Fruit fly (Drosophila melanogaster) whole organism, embryonic: ENCODE measurements around the gene sage.

Experiments used
- Atf6 ChIP-seq: fragments of 200-800 bp; sonication (Bioruptor generic); IDR thresholded peaks from 2 replicates; pipeline ENCODE4 v1.3.6; 2022; ENCODE audit warnings: missing biosample characterization, missing genetic modification characterization
- Awh ChIP-seq: fragments of 200-800 bp; sonication (Bioruptor generic); IDR thresholded peaks from 2 replicates; pipeline ENCODE4, ENCODE4 v1.3.6; 2022; ENCODE audit warnings: missing biosample characterization, missing genetic modification characterization
- CG11398 ChIP-seq: fragments of 200-800 bp; sonication (Bioruptor generic); optimal IDR thresholded peaks from 2 replicates; lab custom pipeline; 2016; ENCODE audit warnings: missing biosample characterization, missing genetic modification characterization
- CG11723 ChIP-seq: fragments of 200-800 bp; sonication (Bioruptor generic); optimal IDR thresholded peaks from 2 replicates; lab custom pipeline; 2017; ENCODE audit warnings: missing biosample characterization, mild to moderate bottlenecking, missing genetic modification characterization
- CG12071 ChIP-seq: fragments of 200-800 bp; sonication (Bioruptor generic); optimal IDR thresholded peaks from 3 replicates; lab custom pipeline; 2018; ENCODE audit warnings: missing biosample characterization, mild to moderate bottlenecking, missing genetic modification characterization
- CG12155 ChIP-seq: fragments of 200-800 bp; sonication (Bioruptor generic); optimal IDR thresholded peaks from 3 replicates; lab custom pipeline; 2016; ENCODE audit warnings: missing biosample characterization, missing genetic modification characterization
- CG14441 ChIP-seq: fragments of 200-800 bp; sonication (Bioruptor generic); IDR thresholded peaks from 2 replicates; pipeline ENCODE4 v1.3.6; 2022; ENCODE audit warnings: missing biosample characterization, missing genetic modification characterization
- CG14710 ChIP-seq: fragments of 200-800 bp; sonication (Bioruptor generic); optimal IDR thresholded peaks from 3 replicates; lab custom pipeline; 2019; ENCODE audit warnings: missing biosample characterization, mild to moderate bottlenecking, missing genetic modification characterization, moderate library complexity
- CG1529 ChIP-seq: fragments of 200-800 bp; sonication (Bioruptor generic); optimal IDR thresholded peaks from 3 replicates; lab custom pipeline; 2018; ENCODE audit warnings: missing biosample characterization, missing genetic modification characterization
- CG16813 ChIP-seq: fragments of 200-800 bp; sonication (Bioruptor generic); IDR thresholded peaks from 3 replicates; pipeline ENCODE4 v1.3.6; 2022; ENCODE audit warnings: missing biosample characterization, missing genetic modification characterization; ENCODE audit not compliant: partially characterized antibody
- CG16815 ChIP-seq: fragments of 200-800 bp; sonication (Bioruptor generic); optimal IDR thresholded peaks from 3 replicates; lab custom pipeline; 2017; ENCODE audit warnings: missing biosample characterization, mild to moderate bottlenecking, missing genetic modification characterization
- CG17385 ChIP-seq: fragments of 200-800 bp; sonication (Bioruptor generic); optimal IDR thresholded peaks from 3 replicates; lab custom pipeline; 2018; ENCODE audit warnings: missing biosample characterization, mild to moderate bottlenecking, missing genetic modification characterization
- CG17612 ChIP-seq: fragments of 200-800 bp; sonication (Bioruptor generic); IDR thresholded peaks from 2 replicates; pipeline ENCODE4 v1.3.6; 2022; ENCODE audit warnings: missing biosample characterization, missing genetic modification characterization
- CG2120 ChIP-seq: fragments of 200-800 bp; sonication (Bioruptor generic); optimal IDR thresholded peaks from 3 replicates; lab custom pipeline; 2016; ENCODE audit warnings: missing biosample characterization, missing genetic modification characterization
- CG2199 ChIP-seq: fragments of 200-800 bp; sonication (Bioruptor generic); IDR thresholded peaks from 3 replicates; pipeline ENCODE4 v1.3.6; 2022; ENCODE audit warnings: missing biosample characterization, missing genetic modification characterization
- CG3838 ChIP-seq: fragments of 200-800 bp; sonication (Bioruptor generic); optimal IDR thresholded peaks from 3 replicates; lab custom pipeline; 2016; ENCODE audit warnings: missing biosample characterization, missing genetic modification characterization
- CG3995 ChIP-seq: fragments of 200-800 bp; sonication (Bioruptor generic); optimal IDR thresholded peaks from 3 replicates; lab custom pipeline; 2016; ENCODE audit warnings: missing biosample characterization, missing genetic modification characterization
- CG4854 ChIP-seq: fragments of 200-800 bp; sonication (Bioruptor generic); optimal IDR thresholded peaks from 2 replicates; lab custom pipeline; 2016; ENCODE audit warnings: missing biosample characterization, missing genetic modification characterization, inconsistent platforms
- CG7963 ChIP-seq: fragments of 200-800 bp; sonication (Bioruptor generic); IDR thresholded peaks from 3 replicates; pipeline ENCODE4 v1.3.6; 2022; ENCODE audit warnings: missing biosample characterization, missing genetic modification characterization; ENCODE audit not compliant: partially characterized antibody
- CG9797 ChIP-seq: fragments of 200-800 bp; sonication (Bioruptor generic); optimal IDR thresholded peaks from 3 replicates; lab custom pipeline; 2018; ENCODE audit warnings: missing biosample characterization, mild to moderate bottlenecking, missing genetic modification characterization
- CoRest ChIP-seq: fragments of 200-800 bp; sonication (Bioruptor generic); optimal IDR thresholded peaks from 3 replicates; lab custom pipeline; 2018; ENCODE audit warnings: missing biosample characterization, mild to moderate bottlenecking, missing genetic modification characterization, moderate library complexity
- CrebB ChIP-seq: fragments of 200-800 bp; sonication (Bioruptor generic); optimal IDR thresholded peaks from 3 replicates; lab custom pipeline; 2018; ENCODE audit warnings: missing biosample characterization, mild to moderate bottlenecking, missing genetic modification characterization
- D19A ChIP-seq: fragments of 200-800 bp; optimal IDR thresholded peaks from 3 replicates; lab custom pipeline; 2019; ENCODE audit warnings: missing biosample characterization, mild to moderate bottlenecking, missing genetic modification characterization, moderate library complexity
- Dbx ChIP-seq: fragments of 200-800 bp; sonication (Bioruptor generic); IDR thresholded peaks from 3 replicates; pipeline ENCODE4 v1.3.6; 2022; ENCODE audit warnings: missing biosample characterization, missing genetic modification characterization
- Dek ChIP-seq: fragments of 200-800 bp; sonication (Bioruptor generic); optimal IDR thresholded peaks from 3 replicates; lab custom pipeline; 2019; ENCODE audit warnings: missing biosample characterization, mild to moderate bottlenecking, missing genetic modification characterization, moderate library complexity
- Doc2 ChIP-seq: fragments of 200-800 bp; sonication (Bioruptor generic); IDR thresholded peaks from 2 replicates; pipeline ENCODE4 v1.3.6; 2022; ENCODE audit warnings: missing biosample characterization, missing genetic modification characterization
- E2f2 ChIP-seq: fragments of 200-800 bp; sonication (Bioruptor generic); IDR thresholded peaks from 2 replicates; pipeline ENCODE4 v1.3.6; 2022; ENCODE audit warnings: missing biosample characterization, missing genetic modification characterization
- Ets65A ChIP-seq: fragments of 200-800 bp; sonication (Bioruptor generic); peaks from one replicate; lab custom pipeline; 2016; ENCODE audit warnings: missing biosample characterization, missing genetic modification characterization
- Gsc ChIP-seq: fragments of 200-800 bp; sonication (Bioruptor generic); IDR thresholded peaks from 2 replicates; pipeline ENCODE4 v1.3.6; 2022; ENCODE audit warnings: missing biosample characterization, missing genetic modification characterization
- Gug ChIP-seq: fragments of 200-800 bp; sonication (Bioruptor generic); IDR thresholded peaks from 4 replicates; pipeline ENCODE4 v1.3.6; 2022; ENCODE audit warnings: missing biosample characterization, missing genetic modification characterization
- H2.0 ChIP-seq: fragments of 200-800 bp; sonication (Bioruptor generic); IDR thresholded peaks from 2 replicates; pipeline ENCODE4 v1.3.6; 2022; ENCODE audit warnings: missing biosample characterization, missing genetic modification characterization
- HLH54F ChIP-seq: fragments of 200-800 bp; sonication (Bioruptor generic); optimal IDR thresholded peaks from 3 replicates; lab custom pipeline; 2016; ENCODE audit warnings: missing biosample characterization, missing genetic modification characterization
- Hand ChIP-seq: fragments of 200-800 bp; sonication (Bioruptor generic); optimal IDR thresholded peaks from 2 replicates; lab custom pipeline; 2017; ENCODE audit warnings: mild to moderate bottlenecking, missing biosample characterization, missing genetic modification reagents, missing genetic modification characterization
- Kr ChIP-seq: fragments of 200-800 bp; sonication (Bioruptor generic); optimal IDR thresholded peaks from 2 replicates; lab custom pipeline; 2017; ENCODE audit warnings: missing biosample characterization, mild to moderate bottlenecking, missing genetic modification characterization
- MESR4 ChIP-seq: fragments of 200-800 bp; sonication (Bioruptor generic); optimal IDR thresholded peaks from 2 replicates; lab custom pipeline; 2018; ENCODE audit warnings: missing biosample characterization, mild to moderate bottlenecking, missing genetic modification characterization, moderate library complexity
- Side ChIP-seq: fragments of 200-800 bp; sonication (Bioruptor generic); optimal IDR thresholded peaks from 2 replicates; lab custom pipeline; 2016; ENCODE audit warnings: missing biosample characterization, missing genetic modification characterization
- Spps ChIP-seq: fragments of 200-800 bp; sonication (Bioruptor generic); optimal IDR thresholded peaks from 2 replicates; lab custom pipeline; 2018; ENCODE audit warnings: missing biosample characterization, mild to moderate bottlenecking, missing genetic modification characterization
- Vsx1 ChIP-seq: fragments of 200-800 bp; sonication (Bioruptor generic); optimal IDR thresholded peaks from 2 replicates; lab custom pipeline; 2017; ENCODE audit warnings: missing biosample characterization, mild to moderate bottlenecking, missing genetic modification characterization, missing genetic modification reagents
- ato ChIP-seq: fragments of 200-800 bp; sonication (Bioruptor generic); IDR thresholded peaks from 2 replicates; pipeline ENCODE4 v1.3.6; 2022; ENCODE audit warnings: missing biosample characterization, missing genetic modification characterization; ENCODE audit not compliant: partially characterized antibody
- chinmo ChIP-seq: fragments of 200-800 bp; sonication (Bioruptor generic); IDR thresholded peaks from 4 replicates; pipeline ENCODE4 v1.3.6; 2022; ENCODE audit warnings: missing biosample characterization, missing genetic modification characterization; ENCODE audit not compliant: partially characterized antibody
- chn ChIP-seq: fragments of 200-800 bp; sonication (Bioruptor generic); optimal IDR thresholded peaks from 2 replicates; lab custom pipeline; 2016; ENCODE audit warnings: missing biosample characterization, missing genetic modification characterization
- crol ChIP-seq: fragments of 200-800 bp; sonication (Bioruptor generic); IDR thresholded peaks from 2 replicates; pipeline ENCODE4 v1.3.6; 2022; ENCODE audit warnings: missing biosample characterization, missing genetic modification characterization
- exex ChIP-seq: fragments of 200-800 bp; sonication (Bioruptor generic); optimal IDR thresholded peaks from 4 replicates; lab custom pipeline; 2018; ENCODE audit warnings: missing biosample characterization, mild to moderate bottlenecking, missing genetic modification characterization, moderate library complexity
- hbn ChIP-seq: fragments of 200-800 bp; sonication (Bioruptor generic); IDR thresholded peaks from 2 replicates; pipeline ENCODE4 v1.3.6; 2022; ENCODE audit warnings: missing biosample characterization, missing genetic modification characterization; ENCODE audit not compliant: partially characterized antibody
- jigr1 ChIP-seq: fragments of 200-800 bp; sonication (Bioruptor generic); IDR thresholded peaks from 3 replicates; pipeline ENCODE4 v1.3.6; 2022; ENCODE audit warnings: missing biosample characterization, missing genetic modification characterization
- lmd ChIP-seq: fragments of 200-800 bp; sonication (Bioruptor generic); IDR thresholded peaks from 2 replicates; pipeline ENCODE4 v1.3.6; 2022; ENCODE audit warnings: missing biosample characterization, missing genetic modification characterization
- nmo ChIP-seq: fragments of 200-800 bp; sonication (Bioruptor generic); optimal IDR thresholded peaks from 2 replicates; lab custom pipeline; 2018; ENCODE audit warnings: missing biosample characterization, mild to moderate bottlenecking, missing genetic modification characterization, moderate library complexity
- pfk ChIP-seq: fragments of 200-800 bp; sonication (Bioruptor generic); optimal IDR thresholded peaks from 2 replicates; lab custom pipeline; 2018; ENCODE audit warnings: missing biosample characterization, mild to moderate bottlenecking, missing genetic modification characterization, moderate library complexity
- ro ChIP-seq: fragments of 200-800 bp; sonication (Bioruptor generic); IDR thresholded peaks from 2 replicates; pipeline ENCODE4 v1.3.6; 2022; ENCODE audit warnings: missing biosample characterization, missing genetic modification characterization
- sens-2 ChIP-seq: fragments of 200-800 bp; sonication (Bioruptor generic); IDR thresholded peaks from 2 replicates; pipeline ENCODE4 v1.3.6; 2022; ENCODE audit warnings: missing biosample characterization, missing genetic modification characterization
- sisA ChIP-seq: fragments of 200-800 bp; sonication (Bioruptor generic); IDR thresholded peaks from 2 replicates; pipeline ENCODE4 v1.3.6; 2022; ENCODE audit warnings: missing biosample characterization, missing genetic modification characterization
- trh ChIP-seq: fragments of 200-800 bp; sonication (Bioruptor generic); optimal IDR thresholded peaks from 2 replicates; lab custom pipeline; 2016; ENCODE audit warnings: missing biosample characterization, missing genetic modification characterization

Gene sage

dm6 chr3R:9227330-9227729, 36.6 kb downstream of the sage start (continued):
- TF ChIP-seq chinmo (no peak), chn (GFP tag; lab: Kevin White, UChicago) (no peak), CG2120 (peak; percentile 79), CG4854 (no peak), CG12155 (GFP tag; lab: Kevin White, UChicago) (peak; percentile 74), CG11723 (GFP tag; lab: Kevin White, UChicago) (peak; percentile 31), Side (GFP tag; lab: Kevin White, UChicago) (no peak), Gug (GFP tag; lab: Robert Waterston, UW) (peak; percentile 56; the same call in 2 of the 4 replicates), Kr (GFP tag; lab: Kevin White, UChicago) (no peak), Doc2 (no peak), CrebB (tag; lab: Kevin White, UChicago) (no peak), lmd (peak; percentile 85), CG7963 (no peak), CG14441 (GFP tag; lab: Robert Waterston, UW) (peak; percentile 85), hbn (no peak), CG1529 (GFP tag; lab: Kevin White, UChicago) (no peak), nmo (GFP tag; lab: Kevin White, UChicago) (peak; percentile 71), D19A (tag; lab: Kevin White, UChicago) (peak; percentile 63), exex (tag; lab: Kevin White, UChicago) (peak; percentile 9), crol (no peak), CG2199 (GFP tag; lab: Robert Waterston, UW) (no peak), CG14710 (tag; lab: Kevin White, UChicago) (peak; percentile 17), sens-2 (GFP tag; lab: Robert Waterston, UW) (no peak), Awh (GFP tag; lab: Robert Waterston, UW) (peak; percentile 38; the same call in 1 of the 2 replicates), sisA (GFP tag; lab: Robert Waterston, UW) (peak; percentile 72), CG12071 (no peak), CG3838 (GFP tag; lab: Kevin White, UChicago) (no peak), MESR4 (GFP tag; lab: Kevin White, UChicago) (no peak), HLH54F (GFP tag; lab: Kevin White, UChicago) (peak; percentile 12), Vsx1 (GFP tag; lab: Kevin White, UChicago) (no peak), CG9797 (GFP tag; lab: Kevin White, UChicago) (no peak), CG17385 (GFP tag; lab: Kevin White, UChicago) (no peak), Dbx (GFP tag; lab: Robert Waterston, UW) (peak; percentile 81), Atf6 (GFP tag; lab: Robert Waterston, UW) (peak; percentile 83), Dek (tag; lab: Kevin White, UChicago) (peak; percentile 84), CG16815 (GFP tag; lab: Kevin White, UChicago) (peak; percentile 51), CG17612 (GFP tag; lab: Robert Waterston, UW) (peak; percentile 70), CG3995 (GFP tag; lab: Kevin White, UChicago) (no peak), Ets65A (GFP tag; lab: Kevin White, UChicago) (no peak), H2.0 (GFP tag; lab: Robert Waterston, UW) (peak; percentile 79), pfk (GFP tag; lab: Kevin White, UChicago) (no peak), trh (peak; percentile 34), ato (GFP tag; lab: Robert Waterston, UW) (no peak), Hand (GFP tag; lab: Kevin White, UChicago) (no peak), E2f2 (GFP tag; lab: Robert Waterston, UW) (peak; percentile 50; the same call in 1 of the 2 replicates), ro (GFP tag; lab: Robert Waterston, UW) (no peak), CoRest (tag; lab: Kevin White, UChicago) (peak; percentile 82), CG16813 (no peak), Gsc (GFP tag; lab: Robert Waterston, UW) (no peak), jigr1 (GFP tag; lab: Robert Waterston, UW) (0 out of 3 replicates have a peak, but pooled peaks have one; percentile 35), Spps (tag; lab: Kevin White, UChicago) (no peak), CG11398 (GFP tag; lab: Kevin White, UChicago) (no peak)
